Worm (Caenorhabditis elegans): Measurements from ENCODE around the gene nspb-8.

ce11 chrII:14599284-14599862 lies 18.9 kb upstream of the nspb-8 start:
- TF ChIP-seq ceh-45 (GFP tag; IDR thresholded peaks at IDR 0.05) = no peak
- no peak for TF ChIP-seq rnt-1 (tag; optimal IDR thresholded peaks at IDR 0.05)
- no peak for TF ChIP-seq sox-2 (GFP tag; IDR thresholded peaks at IDR 0.05)
- no peak for TF ChIP-seq zip-5 (tag; optimal IDR thresholded peaks at IDR 0.05)
- no peak for TF ChIP-seq ceh-34 (tag; optimal IDR thresholded peaks at IDR 0.05)
- no peak for TF ChIP-seq nhr-11 (tag; optimal IDR thresholded peaks at IDR 0.05)
- no peak for TF ChIP-seq dve-1 (tag; optimal IDR thresholded peaks at IDR 0.05)
- no peak for TF ChIP-seq tbx-7 (tag; optimal IDR thresholded peaks at IDR 0.05)
- TF ChIP-seq ama-1 (optimal IDR thresholded peaks at IDR 0.05) = no peak
- no peak for TF ChIP-seq F13H6.1 (tag; optimal IDR thresholded peaks at IDR 0.05)
- no peak for TF ChIP-seq madf-2 (tag; optimal IDR thresholded peaks at IDR 0.05)

All from whole organism, late embryonic.